Worm (Caenorhabditis elegans): ENCODE data around the gene arrd-11.

DNA sequence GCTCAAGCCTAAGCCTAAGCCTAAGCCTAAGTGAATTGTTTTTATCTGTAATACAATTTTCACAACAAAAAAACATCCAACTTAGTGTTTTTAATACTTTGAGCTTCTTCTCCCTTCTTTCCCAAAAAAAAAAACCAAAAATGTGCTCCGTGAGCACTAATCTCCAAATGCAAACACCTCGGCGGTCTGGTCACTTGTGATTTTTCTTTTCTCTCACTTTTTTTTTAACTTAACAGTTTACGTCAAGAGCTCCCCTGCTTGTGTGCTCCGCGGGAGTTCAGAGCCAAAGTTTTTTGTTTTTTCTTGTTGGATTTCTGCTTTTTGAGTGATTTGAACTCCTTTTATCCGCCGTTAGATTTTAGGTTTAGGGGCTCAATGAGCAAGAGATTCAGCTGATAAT, 43.1 kb downstream of the arrd-11 start:
- TF ChIP-seq dmd-4 (tag; optimal IDR thresholded peaks at IDR 0.05; ENCODE audit: borderline replicate concordance) (no peak), elt-2 (tag; optimal IDR thresholded peaks at IDR 0.05) (no peak), hlh-6 (tag; optimal IDR thresholded peaks at IDR 0.05) (no peak), pha-4 (tag; optimal IDR thresholded peaks at IDR 0.05) (no peak), lim-6 (tag; optimal IDR thresholded peaks at IDR 0.05) (no peak), tbx-2 (tag; optimal IDR thresholded peaks at IDR 0.05) (no peak), K02D7.2 (tag; optimal IDR thresholded peaks at IDR 0.05) (no peak), unc-86 (tag; optimal IDR thresholded peaks at IDR 0.05) (no peak), ceh-14 (tag; optimal IDR thresholded peaks at IDR 0.05) (no peak), pag-3 (tag; optimal IDR thresholded peaks at IDR 0.05; ENCODE audit: borderline replicate concordance) (no peak), zip-5 (tag; optimal IDR thresholded peaks at IDR 0.05) (no peak), hlh-13 (GFP tag; optimal IDR thresholded peaks at IDR 0.05) (no peak)
